ENCODE assay signal across 4 fruit fly cellular contexts in the genomic region with DNA sequence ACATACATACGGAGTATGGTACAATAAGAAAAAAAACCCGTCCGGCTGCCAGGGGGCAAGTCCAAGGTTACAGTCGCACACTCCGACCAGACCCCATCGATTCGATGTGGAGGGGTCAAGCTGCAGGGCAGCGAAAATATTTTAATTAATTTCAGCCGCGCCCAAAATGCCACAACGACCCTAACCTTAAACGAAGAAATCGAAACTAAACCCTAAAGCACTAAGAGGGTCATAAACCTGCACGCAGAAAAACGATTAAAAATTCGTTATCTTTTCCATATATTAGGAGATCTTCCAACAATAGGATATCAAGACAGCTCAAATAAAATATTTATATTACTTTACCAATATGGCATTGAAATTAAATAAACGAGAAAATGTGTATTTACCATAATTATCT.
TF ChIP-seq lines count a peak whose summit lies in the region.

No protein-coding gene starts in this region.

- TF ChIP-seq CTCF in whole organism, embryonic (GFP tag; optimal IDR thresholded peaks at IDR 0.05; lab: Kevin White, UChicago), result no peak

TF ChIP-seq in whole organism, embryonic, 481 proteins besides CTCF, POLR2A, EP300 and RAD21 (continues in another document):
- TF ChIP-seq CG2678 (tag; optimal IDR thresholded peaks at IDR 0.05; lab: Kevin White, UChicago) (peak; percentile 7), CG11696 (GFP tag; IDR thresholded peaks at IDR 0.05; lab: Robert Waterston, UW) (no peak), Ets65A (GFP tag; lab: Kevin White, UChicago) (peak; percentile 11), ase (GFP tag; IDR thresholded peaks at IDR 0.05; lab: Robert Waterston, UW) (no peak), Fer3 (tag; optimal IDR thresholded peaks at IDR 0.05; lab: Kevin White, UChicago) (peak; percentile 20), dmrt99B (tag; optimal IDR thresholded peaks at IDR 0.05; lab: Kevin White, UChicago) (peak; percentile 22), CG2120 (GFP tag; optimal IDR thresholded peaks at IDR 0.05; lab: Kevin White, UChicago) (peak; percentile 33), Sox102F (GFP tag; optimal IDR thresholded peaks at IDR 0.05; lab: Kevin White, UChicago) (peak; percentile 62), PHDP (tag; optimal IDR thresholded peaks at IDR 0.05; lab: Kevin White, UChicago) (peak; percentile 2), NfI (GFP tag; optimal IDR thresholded peaks at IDR 0.05; lab: Kevin White, UChicago) (peak; percentile 34), CG12155 (GFP tag; optimal IDR thresholded peaks at IDR 0.05; lab: Kevin White, UChicago) (peak; percentile 4), cas (GFP tag; IDR thresholded peaks at IDR 0.05; lab: Robert Waterston, UW) (no peak), Oli (tag; optimal IDR thresholded peaks at IDR 0.05; lab: Kevin White, UChicago) (peak; percentile 8), CG15269 (tag; optimal IDR thresholded peaks at IDR 0.05; lab: Kevin White, UChicago) (peak; percentile 62), CG13424 (tag; optimal IDR thresholded peaks at IDR 0.05; lab: Kevin White, UChicago) (peak; percentile 50), Ssrp (tag; optimal IDR thresholded peaks at IDR 0.05; lab: Kevin White, UChicago) (peak; percentile 24), sd (tag; optimal IDR thresholded peaks at IDR 0.05; lab: Kevin White, UChicago) (peak; percentile 67), CG7963 (GFP tag; IDR thresholded peaks at IDR 0.05; lab: Robert Waterston, UW; ENCODE audit: partially characterized antibody) (no peak), Hr78 (GFP tag; optimal IDR thresholded peaks at IDR 0.05; lab: Kevin White, UChicago) (peak in 1 of 2 experiments; percentile 72), gem (tag; optimal IDR thresholded peaks at IDR 0.05; lab: Kevin White, UChicago) (peak; percentile 58), az2 (GFP tag; optimal IDR thresholded peaks at IDR 0.05; lab: Kevin White, UChicago) (peak; percentile 25), fd3F (GFP tag; optimal IDR thresholded peaks at IDR 0.05; lab: Kevin White, UChicago) (peak; percentile 43)

TF ChIP-seq in whole organism, prepupa, 60 proteins besides CTCF, POLR2A, EP300 and RAD21:
- TF ChIP-seq Eip78C (GFP tag; lab: Kevin White, UChicago) (peak; percentile 74), CG7368 (GFP tag; optimal IDR thresholded peaks at IDR 0.05; lab: Kevin White, UChicago) (no peak), Hr39 (GFP tag; optimal IDR thresholded peaks at IDR 0.05; lab: Kevin White, UChicago) (peak; percentile 11), esn (GFP tag; optimal IDR thresholded peaks at IDR 0.05; lab: Kevin White, UChicago) (peak; percentile 35), Met (GFP tag; optimal IDR thresholded peaks at IDR 0.05; lab: Kevin White, UChicago) (peak; percentile 42), CG8319 (GFP tag; optimal IDR thresholded peaks at IDR 0.05; lab: Kevin White, UChicago) (no peak), CG11294 (GFP tag; IDR thresholded peaks at IDR 0.05; lab: Robert Waterston, UW) (no peak), Hr4 (GFP tag; optimal IDR thresholded peaks at IDR 0.05; lab: Kevin White, UChicago) (peak; percentile 4), Sox15 (GFP tag; optimal IDR thresholded peaks at IDR 0.05; lab: Kevin White, UChicago) (peak; percentile 10), CG31627 (GFP tag; optimal IDR thresholded peaks at IDR 0.05; lab: Kevin White, UChicago) (peak; percentile 15), CG1621 (tag; optimal IDR thresholded peaks at IDR 0.05; lab: Kevin White, UChicago) (no peak), Sox102F (GFP tag; optimal IDR thresholded peaks at IDR 0.05; lab: Kevin White, UChicago) (peak; percentile 13), pdm3 (GFP tag; optimal IDR thresholded peaks at IDR 0.05; lab: Kevin White, UChicago) (peak; percentile 27), Smox (GFP tag; optimal IDR thresholded peaks at IDR 0.05; lab: Kevin White, UChicago) (peak; percentile 17), Ets21C (GFP tag; optimal IDR thresholded peaks at IDR 0.05; lab: Kevin White, UChicago) (no peak), svp (GFP tag; lab: Kevin White, UChicago) (peak; percentile 78), acj6 (GFP tag; optimal IDR thresholded peaks at IDR 0.05; lab: Kevin White, UChicago) (peak; percentile 2), lz (GFP tag; optimal IDR thresholded peaks at IDR 0.05; lab: Kevin White, UChicago) (peak; percentile 18)

TF ChIP-seq in whole organism, pupa, 21 proteins besides CTCF, POLR2A, EP300 and RAD21:
- TF ChIP-seq CG9948 (tag; optimal IDR thresholded peaks at IDR 0.05; lab: Kevin White, UChicago) (no peak), CG17806 (tag; optimal IDR thresholded peaks at IDR 0.05; lab: Kevin White, UChicago) (no peak), rn (GFP tag; IDR thresholded peaks at IDR 0.05; lab: Robert Waterston, UW) (no peak), CG12605 (GFP tag; IDR thresholded peaks at IDR 0.05; lab: Robert Waterston, UW) (no peak), CG13204 (GFP tag; optimal IDR thresholded peaks at IDR 0.05; lab: Kevin White, UChicago) (no peak), EcR (GFP tag; optimal IDR thresholded peaks at IDR 0.05; lab: Kevin White, UChicago) (peak; percentile 30), CG32121 (GFP tag; IDR thresholded peaks at IDR 0.05; lab: Robert Waterston, UW) (no peak), Ets98B (GFP tag; IDR thresholded peaks at IDR 0.05; lab: Robert Waterston, UW) (no peak)

TF ChIP-seq in whole organism, wandering third instar larva, 38 proteins besides CTCF, POLR2A, EP300 and RAD21:
- peak; percentile 23 for TF ChIP-seq rgr (GFP tag; optimal IDR thresholded peaks at IDR 0.05; lab: Kevin White, UChicago)
- TF ChIP-seq CrebA (GFP tag; optimal IDR thresholded peaks at IDR 0.05; lab: Kevin White, UChicago; ENCODE audit: borderline replicate concordance), result no peak
- TF ChIP-seq dsf (GFP tag; optimal IDR thresholded peaks at IDR 0.05; lab: Kevin White, UChicago; ENCODE audit: borderline replicate concordance), result no peak
- peak; percentile 22 for TF ChIP-seq sage (GFP tag; optimal IDR thresholded peaks at IDR 0.05; lab: Kevin White, UChicago)
